Fruit fly (Drosophila melanogaster) whole organism, wandering third instar larva: ENCODE results near the gene rtet.

Experiments used
- CG32264 ChIP-seq: fragments of 200-800 bp; sonication (Bioruptor generic); optimal IDR thresholded peaks from 2 replicates; lab custom pipeline; 2016; ENCODE audit warnings: missing biosample characterization, missing genetic modification characterization
- CG9705 ChIP-seq: fragments of 200-800 bp; sonication (Bioruptor generic); optimal IDR thresholded peaks from 2 replicates; lab custom pipeline; 2018; ENCODE audit warnings: missing biosample characterization, mild to moderate bottlenecking, missing genetic modification characterization
- CrebA ChIP-seq: fragments of 200-800 bp; sonication (Bioruptor generic); optimal IDR thresholded peaks from 2 replicates; lab custom pipeline; 2016; ENCODE audit warnings: missing biosample characterization, mild to moderate bottlenecking, missing genetic modification characterization, borderline replicate concordance
- Dfd ChIP-seq: fragments of >200 bp; optimal IDR thresholded peaks from 2 replicates; lab custom pipeline; 2017; ENCODE audit warnings: missing biosample characterization, missing genetic modification characterization
- Dif ChIP-seq: fragments of 200-275, 200-300 bp; sonication (Bioruptor generic); optimal IDR thresholded peaks from 2 replicates; lab custom pipeline; 2018; ENCODE audit warnings: missing biosample characterization, missing genetic modification characterization; ENCODE audit not compliant: partially characterized antibody
- GATAd ChIP-seq: sonication (Bioruptor generic); optimal IDR thresholded peaks from 2 replicates; lab custom pipeline; 2016; ENCODE audit warnings: missing biosample characterization, missing genetic modification characterization
- HLH106 ChIP-seq: fragments of 200-800 bp; optimal IDR thresholded peaks from 3 replicates; lab custom pipeline; 2019; ENCODE audit warnings: missing biosample characterization, mild to moderate bottlenecking, missing genetic modification characterization, moderate library complexity
- Hnf4 ChIP-seq: fragments of 200-800 bp; sonication (Bioruptor generic); optimal IDR thresholded peaks from 2 replicates; lab custom pipeline; 2016; ENCODE audit warnings: missing biosample characterization, mild to moderate bottlenecking, missing genetic modification characterization
- Hr78 ChIP-seq: fragments of >200 bp; optimal IDR thresholded peaks from 2 replicates; lab custom pipeline; 2017; ENCODE audit warnings: missing biosample characterization, missing genetic modification characterization
- Hr83 ChIP-seq: fragments of 200-300 bp; sonication (Bioruptor generic); optimal IDR thresholded peaks from 2 replicates; lab custom pipeline; 2016; ENCODE audit warnings: missing biosample characterization, mild to moderate bottlenecking, missing genetic modification characterization, moderate library complexity; ENCODE audit not compliant: poor library complexity, severe bottlenecking
- Jra ChIP-seq: sonication (Bioruptor generic); optimal IDR thresholded peaks from 2 replicates; lab custom pipeline; 2016; ENCODE audit warnings: missing biosample characterization, missing genetic modification characterization
- Myc ChIP-seq: fragments of >200 bp; optimal IDR thresholded peaks from 2 replicates; lab custom pipeline; 2017
- N ChIP-seq: fragments of >200 bp; optimal IDR thresholded peaks from 2 replicates; lab custom pipeline; 2018; ENCODE audit warnings: missing biosample characterization, missing external identifiers, missing genetic modification characterization
- OdsH ChIP-seq: fragments of 200-800 bp; sonication (Bioruptor generic); optimal IDR thresholded peaks from 2 replicates; lab custom pipeline; 2016; ENCODE audit warnings: missing biosample characterization, mild to moderate bottlenecking, missing genetic modification characterization
- Rel ChIP-seq, 2 experiments: fragments of 200-800 bp; sonication (Bioruptor generic) in 1 of 2; optimal IDR thresholded peaks; 2 replicates in 1 of 2; 3 replicates in 1 of 2; lab custom pipeline; 2016 to 2019; ENCODE audit warnings: mild to moderate bottlenecking in 2 of 2, missing biosample characterization in 2 of 2, missing genetic modification characterization in 2 of 2, moderate library complexity in 1 of 2
- Sp1 ChIP-seq: fragments of 200-800 bp; sonication (Bioruptor generic); optimal IDR thresholded peaks from 3 replicates; lab custom pipeline; 2019; ENCODE audit warnings: missing biosample characterization, mild to moderate bottlenecking, missing genetic modification characterization, moderate library complexity
- Vsx2 ChIP-seq: fragments of 200-300, 225-300 bp; sonication (Bioruptor generic); optimal IDR thresholded peaks from 2 replicates; lab custom pipeline; 2018; ENCODE audit warnings: missing biosample characterization, missing genetic modification characterization; ENCODE audit not compliant: partially characterized antibody
- br ChIP-seq: fragments of 200-800 bp; sonication (Bioruptor generic); optimal IDR thresholded peaks from 2 replicates; lab custom pipeline; 2016; ENCODE audit warnings: missing biosample characterization, missing genetic modification characterization
- brk ChIP-seq: fragments of 200-800 bp; sonication (Bioruptor generic); optimal IDR thresholded peaks from 2 replicates; lab custom pipeline; 2016; ENCODE audit warnings: missing biosample characterization, mild to moderate bottlenecking, missing genetic modification characterization
- dl ChIP-seq, 2 experiments: fragments of 175-275, 200-275 bp in 1 of 2; fragments of 200-275 bp in 1 of 2; sonication (Bioruptor generic); optimal IDR thresholded peaks; lab custom pipeline; 2018; ENCODE audit warnings: mild to moderate bottlenecking in 2 of 2, missing biosample characterization in 2 of 2, missing genetic modification characterization in 2 of 2, moderate library complexity in 2 of 2; ENCODE audit not compliant: partially characterized antibody in 2 of 2, insufficient read depth in 1 of 2
- dmrt93B ChIP-seq: fragments of 200-800 bp; sonication (Bioruptor generic); optimal IDR thresholded peaks from 2 replicates; lab custom pipeline; 2018; ENCODE audit warnings: missing biosample characterization, mild to moderate bottlenecking, missing genetic modification characterization
- ey ChIP-seq: fragments of 200-800 bp; sonication (Bioruptor generic); optimal IDR thresholded peaks from 2 replicates; lab custom pipeline; 2016; ENCODE audit warnings: missing biosample characterization, missing genetic modification characterization
- foxo ChIP-seq, 2 experiments: fragments of 200-800 bp; sonication (Bioruptor generic); optimal IDR thresholded peaks; 2 replicates in 1 of 2; 3 replicates in 1 of 2; lab custom pipeline; 2016 to 2017; ENCODE audit warnings: missing biosample characterization in 2 of 2, missing genetic modification characterization in 2 of 2
- fru ChIP-seq: fragments of 200-800 bp; sonication (Bioruptor generic); optimal IDR thresholded peaks from 3 replicates; lab custom pipeline; 2016; ENCODE audit warnings: missing biosample characterization, mild to moderate bottlenecking, missing genetic modification characterization
- h ChIP-seq: fragments of 200-800 bp; sonication (Bioruptor generic); optimal IDR thresholded peaks from 3 replicates; lab custom pipeline; 2016; ENCODE audit warnings: missing biosample characterization, mild to moderate bottlenecking, missing genetic modification characterization
- jim ChIP-seq: fragments of 175-275, 200-325 bp; sonication (Bioruptor generic); optimal IDR thresholded peaks from 2 replicates; lab custom pipeline; 2016; ENCODE audit warnings: missing biosample characterization, mild to moderate bottlenecking, missing genetic modification characterization
- lola ChIP-seq: fragments of >200 bp; optimal IDR thresholded peaks from 2 replicates; lab custom pipeline; 2017; ENCODE audit warnings: missing biosample characterization, missing genetic modification characterization
- psq ChIP-seq: fragments of 200-800 bp; sonication (Bioruptor generic); optimal IDR thresholded peaks from 3 replicates; lab custom pipeline; 2017; ENCODE audit warnings: missing biosample characterization, mild to moderate bottlenecking, missing genetic modification characterization, moderate library complexity
- rgr ChIP-seq: fragments of 200-800 bp; sonication (Bioruptor generic); optimal IDR thresholded peaks from 3 replicates; lab custom pipeline; 2016; ENCODE audit warnings: missing biosample characterization, mild to moderate bottlenecking, missing genetic modification characterization
- sage ChIP-seq: fragments of 200-800 bp; sonication (Bioruptor generic); optimal IDR thresholded peaks from 2 replicates; lab custom pipeline; 2016; ENCODE audit warnings: missing biosample characterization, mild to moderate bottlenecking, missing genetic modification characterization
- sv ChIP-seq: fragments of 200-800 bp; sonication (Bioruptor generic); optimal IDR thresholded peaks from 3 replicates; lab custom pipeline; 2016; ENCODE audit warnings: missing biosample characterization, missing genetic modification characterization
- tai ChIP-seq: sonication (Bioruptor generic); optimal IDR thresholded peaks from 2 replicates; lab custom pipeline; 2016; ENCODE audit warnings: missing biosample characterization, missing genetic modification characterization
- woc ChIP-seq: sonication (Bioruptor generic); optimal IDR thresholded peaks from 2 replicates; lab custom pipeline; 2016; ENCODE audit warnings: missing biosample characterization, mild to moderate bottlenecking, missing genetic modification characterization

Gene rtet

dm6 chr3R:21151090-21151870 lies 43.0 kb downstream of the rtet start:
- TF ChIP-seq HLH106 (tag; lab: Kevin White, UChicago) (peak; percentile 53), OdsH (GFP tag; lab: Kevin White, UChicago) (peak; percentile 55), Sp1 (GFP tag; lab: Kevin White, UChicago) (peak; percentile 61), Hnf4 (GFP tag; lab: Kevin White, UChicago) (peak; percentile 44), br (GFP tag; lab: Kevin White, UChicago) (peak; percentile 44), Jra (peak; percentile 3), h (GFP tag; lab: Kevin White, UChicago) (peak; percentile 66), rgr (GFP tag; lab: Kevin White, UChicago) (peak; percentile 68), psq (peak; percentile 39), Rel (GFP tag; optimal IDR thresholded peaks at IDR 0.05; lab: Kevin White, UChicago) (no peak), Rel (tag; optimal IDR thresholded peaks at IDR 0.05; lab: Kevin White, UChicago) (no peak), CrebA (GFP tag; lab: Kevin White, UChicago) (no peak), foxo (GFP tag; optimal IDR thresholded peaks at IDR 0.05; lab: Kevin White, UChicago) (peak in 1 of 2 experiments; percentile 29), fru (peak; percentile 19), ey (peak; percentile 41), CG9705 (GFP tag; lab: Kevin White, UChicago) (no peak)

dm6 chr3R:21152856-21153278 lies 44.6 kb downstream of the rtet start:
- TF ChIP-seq brk (GFP tag; lab: Kevin White, UChicago) = peak; percentile 65
- TF ChIP-seq woc (GFP tag; lab: Kevin White, UChicago) = peak; percentile 33
- TF ChIP-seq Dif (GFP tag; lab: Kevin White, UChicago) = peak; percentile 78
- TF ChIP-seq fru = no peak
- peak; percentile 57 for TF ChIP-seq Vsx2 (GFP tag; lab: Kevin White, UChicago)
- TF ChIP-seq psq = peak; percentile 3
- TF ChIP-seq ey = no peak
- no peak for TF ChIP-seq dmrt93B (GFP tag; lab: Kevin White, UChicago)
- TF ChIP-seq OdsH (GFP tag; lab: Kevin White, UChicago) = no peak
- TF ChIP-seq Sp1 (GFP tag; lab: Kevin White, UChicago) = peak; percentile 86
- TF ChIP-seq br (GFP tag; lab: Kevin White, UChicago) = peak; percentile 34
- peak; percentile 89 for TF ChIP-seq CrebA (GFP tag; lab: Kevin White, UChicago)
- peak; percentile 78 for TF ChIP-seq Rel (GFP tag; optimal IDR thresholded peaks at IDR 0.05; lab: Kevin White, UChicago)
- peak; percentile 47 for TF ChIP-seq Rel (tag; optimal IDR thresholded peaks at IDR 0.05; lab: Kevin White, UChicago)
- TF ChIP-seq CG9705 (GFP tag; lab: Kevin White, UChicago) = no peak
- no peak for TF ChIP-seq jim (GFP tag; lab: Kevin White, UChicago)
- TF ChIP-seq sage = peak; percentile 60
- no peak for TF ChIP-seq HLH106 (tag; lab: Kevin White, UChicago)
- TF ChIP-seq dl (GFP tag; optimal IDR thresholded peaks at IDR 0.05; lab: Kevin White, UChicago; ENCODE audit: insufficient read depth in 1 of 2, partially characterized antibody in 2 of 2) = peak; percentile 80 to 84

- no peak for TF ChIP-seq Dif (GFP tag; lab: Kevin White, UChicago)
- TF ChIP-seq h (GFP tag; lab: Kevin White, UChicago) = peak; percentile 49
- TF ChIP-seq, all 38 proteins: peak for 1
These were observed 45.9 kb downstream of the rtet start for dm6 chr3R:21154130-21154529.

dm6 chr3R:21155931-21156488 lies 47.8 kb downstream of the rtet start:
- TF ChIP-seq dmrt93B (GFP tag; lab: Kevin White, UChicago) = no peak
- TF ChIP-seq sage = no peak
- no peak for TF ChIP-seq Jra
- TF ChIP-seq Sp1 (GFP tag; lab: Kevin White, UChicago) = no peak
- TF ChIP-seq Dfd = no peak
- TF ChIP-seq tai = no peak
- TF ChIP-seq HLH106 (tag; lab: Kevin White, UChicago) = no peak
- peak; percentile 16 for TF ChIP-seq Hnf4 (GFP tag; lab: Kevin White, UChicago)
- TF ChIP-seq CG32264 (GFP tag; lab: Kevin White, UChicago) = no peak
- TF ChIP-seq jim (GFP tag; lab: Kevin White, UChicago) = no peak
- no peak for TF ChIP-seq lola (GFP tag; lab: Kevin White, UChicago)
- TF ChIP-seq Vsx2 (GFP tag; lab: Kevin White, UChicago) = no peak
- no peak for TF ChIP-seq GATAd (GFP tag; lab: Kevin White, UChicago)
- TF ChIP-seq psq = no peak
- TF ChIP-seq dl (GFP tag; optimal IDR thresholded peaks at IDR 0.05; lab: Kevin White, UChicago; ENCODE audit: insufficient read depth in 1 of 2, partially characterized antibody in 2 of 2) = peak in 1 of 2 experiments; percentile 5
- TF ChIP-seq OdsH (GFP tag; lab: Kevin White, UChicago) = no peak
- no peak for TF ChIP-seq sv (GFP tag; lab: Kevin White, UChicago)
- peak; percentile 83 for TF ChIP-seq Dif (GFP tag; lab: Kevin White, UChicago)
- TF ChIP-seq brk (GFP tag; lab: Kevin White, UChicago) = no peak
- TF ChIP-seq h (GFP tag; lab: Kevin White, UChicago) = peak; percentile 13
- no peak for TF ChIP-seq CG9705 (GFP tag; lab: Kevin White, UChicago)
- no peak for TF ChIP-seq foxo (GFP tag; optimal IDR thresholded peaks at IDR 0.05; lab: Kevin White, UChicago)
- no peak for TF ChIP-seq br (GFP tag; lab: Kevin White, UChicago)
- no peak for TF ChIP-seq Myc (lab: Kevin White, UChicago)
- no peak for TF ChIP-seq N
- no peak for TF ChIP-seq Hr78 (GFP tag; lab: Kevin White, UChicago)
- TF ChIP-seq Rel (GFP tag; optimal IDR thresholded peaks at IDR 0.05; lab: Kevin White, UChicago) = no peak
- peak; percentile 29 for TF ChIP-seq Rel (tag; optimal IDR thresholded peaks at IDR 0.05; lab: Kevin White, UChicago)
- TF ChIP-seq rgr (GFP tag; lab: Kevin White, UChicago) = no peak
- TF ChIP-seq ey = no peak
- TF ChIP-seq CrebA (GFP tag; lab: Kevin White, UChicago) = no peak
- TF ChIP-seq woc (GFP tag; lab: Kevin White, UChicago) = no peak
- TF ChIP-seq Hr83 (GFP tag; lab: Kevin White, UChicago) = no peak
